Worm (Caenorhabditis elegans) whole organism, L4 larva: Measurements from ENCODE around the gene dgtr-1.

Source experiments
- ama-1 ChIP-seq: fragments of 150-350 bp; optimal IDR thresholded peaks from 2 replicates; lab custom pipeline; 2014; ENCODE audit warnings: inconsistent platforms, mixed read lengths
- hmg-1.1 ChIP-seq: fragments of 200-800 bp; sonication (Bioruptor generic); IDR thresholded peaks from 2 replicates; pipeline ENCODE4 v1.3.6; 2022; ENCODE audit warnings: missing genetic modification reagents, missing genetic modification characterization, missing compliant biosample characterization
- nhr-10 ChIP-seq: fragments of 150-350 bp; optimal IDR thresholded peaks from 2 replicates; lab custom pipeline; 2014; ENCODE audit warnings: missing biosample characterization, missing genetic modification characterization
- nhr-28 ChIP-seq: fragments of 150-350 bp; optimal IDR thresholded peaks from 2 replicates; lab custom pipeline; 2014; ENCODE audit warnings: missing biosample characterization, missing genetic modification characterization
- skn-1 ChIP-seq: fragments of 150-350 bp; optimal IDR thresholded peaks from 2 replicates; lab custom pipeline; 2014; ENCODE audit warnings: missing biosample characterization, missing genetic modification characterization
- snpc-4 ChIP-seq: fragments of 150-350 bp; optimal IDR thresholded peaks from 2 replicates; lab custom pipeline; 2014; ENCODE audit warnings: missing biosample characterization, missing genetic modification characterization
- unc-130 ChIP-seq: sonication (generic microtip); optimal IDR thresholded peaks from 2 replicates; lab custom pipeline; 2016; ENCODE audit warnings: missing genetic modification reagents, missing genetic modification characterization, missing compliant biosample characterization
- vab-7 ChIP-seq: fragments of 200-800 bp; sonication (Bioruptor generic); IDR thresholded peaks from 2 replicates; pipeline ENCODE4 v1.3.6; 2022; ENCODE audit warnings: missing genetic modification reagents, missing genetic modification characterization, missing compliant biosample characterization
- zip-2 ChIP-seq: fragments of 150-350 bp; optimal IDR thresholded peaks from 2 replicates; lab custom pipeline; 2014; ENCODE audit warnings: missing biosample characterization, missing genetic modification characterization
- ztf-11 ChIP-seq: fragments of 150-350 bp; optimal IDR thresholded peaks from 2 replicates; lab custom pipeline; 2014; ENCODE audit warnings: missing biosample characterization, missing genetic modification characterization

ce11 chrV:6544999-6545398 is 48.1 kb downstream of the dgtr-1 start:
- no peak for TF ChIP-seq snpc-4 (tag; lab: Kevin White, UChicago)
- no peak for TF ChIP-seq nhr-28 (tag; lab: Kevin White, UChicago)
- TF ChIP-seq nhr-10 (tag; lab: Kevin White, UChicago), result no peak
- TF ChIP-seq ztf-11, result no peak
- no peak for TF ChIP-seq skn-1 (tag; lab: Kevin White, UChicago)
- no peak for TF ChIP-seq vab-7 (GFP tag; lab: Robert Waterston, UW)
- no peak for TF ChIP-seq hmg-1.1 (GFP tag; lab: Robert Waterston, UW)
- TF ChIP-seq ama-1 (lab: Kevin White, UChicago), result no peak
- no peak for TF ChIP-seq zip-2 (tag; lab: Kevin White, UChicago)
- no peak for TF ChIP-seq unc-130 (GFP tag; lab: Kevin White, UChicago)
